Worm (Caenorhabditis elegans) whole organism, young adult: ENCODE results near the gene nhr-166.

ENCODE experiments used
- C06A6.2 ChIP-seq: fragments of 200-800 bp; sonication (Bioruptor generic); conservative IDR thresholded peaks from 2 replicates; pipeline ENCODE4 v1.3.6; 2022; ENCODE audit warnings: missing genetic modification characterization, missing compliant biosample characterization
- C17E4.6 ChIP-seq: fragments of 200-800 bp; sonication (Bioruptor generic); IDR thresholded peaks from 2 replicates; pipeline ENCODE4 v1.3.6; 2022; ENCODE audit warnings: missing genetic modification reagents, missing genetic modification characterization, missing compliant biosample characterization
- F33H1.4 ChIP-seq: fragments of 200-800 bp; sonication (Bioruptor generic); IDR thresholded peaks from 2 replicates; pipeline ENCODE4 v1.3.6; 2022; ENCODE audit warnings: missing genetic modification reagents, missing genetic modification characterization, missing compliant biosample characterization
- F49E8.2 ChIP-seq: sonication (generic microtip); optimal IDR thresholded peaks from 3 replicates; lab custom pipeline; 2017; ENCODE audit warnings: missing genetic modification characterization, mild to moderate bottlenecking, missing compliant biosample characterization, antibody characterized with exemption, moderate library complexity; ENCODE audit not compliant: insufficient read depth
- F52B5.7 ChIP-seq: sonication (generic microtip); optimal IDR thresholded peaks from 2 replicates; lab custom pipeline; 2016; ENCODE audit warnings: mild to moderate bottlenecking, missing genetic modification characterization, missing compliant biosample characterization
- F57C9.4 ChIP-seq: sonication (generic microtip); optimal IDR thresholded peaks from 2 replicates; lab custom pipeline; 2017; ENCODE audit warnings: mild to moderate bottlenecking, missing genetic modification characterization, missing compliant biosample characterization
- K11D2.4 ChIP-seq: fragments of 200-800 bp; sonication (Bioruptor generic); IDR thresholded peaks from 2 replicates; pipeline ENCODE4 v1.3.6; 2022; ENCODE audit warnings: missing genetic modification reagents, missing genetic modification characterization, missing compliant biosample characterization
- Y53F4B.3 ChIP-seq: fragments of 200-800 bp; sonication (Bioruptor generic); IDR thresholded peaks from 2 replicates; pipeline ENCODE4 v1.3.6; 2022; ENCODE audit warnings: missing genetic modification reagents, missing genetic modification characterization, missing compliant biosample characterization
- Y56A3A.18 ChIP-seq: fragments of 200-800 bp; sonication (Bioruptor generic); IDR thresholded peaks from 2 replicates; pipeline ENCODE4 v1.3.6; 2022; ENCODE audit warnings: missing genetic modification reagents, missing genetic modification characterization, missing compliant biosample characterization
- athp-1 ChIP-seq: sonication (generic microtip); optimal IDR thresholded peaks from 2 replicates; lab custom pipeline; 2017; ENCODE audit warnings: mild to moderate bottlenecking, missing genetic modification characterization, missing compliant biosample characterization
- attf-6 ChIP-seq: fragments of 200-800 bp; sonication (Bioruptor generic); IDR thresholded peaks from 2 replicates; pipeline ENCODE4 v1.3.6; 2022; ENCODE audit warnings: missing genetic modification reagents, missing genetic modification characterization, missing compliant biosample characterization
- bed-2 ChIP-seq: fragments of 200-800 bp; sonication (Bioruptor generic); IDR thresholded peaks from 2 replicates; pipeline ENCODE4 v1.3.6; 2022; ENCODE audit warnings: missing genetic modification reagents, missing genetic modification characterization, missing compliant biosample characterization
- cebp-1 ChIP-seq, 2 experiments: fragments of 200-800 bp in 1 of 2; sonication (Bioruptor generic) in 1 of 2; sonication (generic microtip) in 1 of 2; IDR thresholded peaks in 1 of 2; optimal IDR thresholded peaks in 1 of 2; 2 replicates each; pipeline versions ENCODE4 v1.3.6 to Lab custom; 2017 to 2022; ENCODE audit warnings: missing compliant biosample characterization in 2 of 2, missing genetic modification characterization in 2 of 2, mild to moderate bottlenecking in 1 of 2, missing genetic modification reagents in 1 of 2, moderate library complexity in 1 of 2
- cebp-2 ChIP-seq: fragments of 200-800 bp; sonication (Bioruptor generic); IDR thresholded peaks from 2 replicates; pipeline ENCODE4 v1.3.6; 2022; ENCODE audit warnings: missing genetic modification characterization, missing compliant biosample characterization
- die-1 ChIP-seq: sonication (generic microtip); optimal IDR thresholded peaks from 2 replicates; lab custom pipeline; 2016; ENCODE audit warnings: missing genotype, mild to moderate bottlenecking, missing genetic modification characterization, missing compliant biosample characterization
- egl-18 ChIP-seq: fragments of 200-800 bp; sonication (Bioruptor generic); IDR thresholded peaks from 2 replicates; pipeline ENCODE4 v1.3.6; 2022; ENCODE audit warnings: missing genetic modification reagents, missing genetic modification characterization, missing compliant biosample characterization
- egl-44 ChIP-seq: fragments of 200-800 bp; sonication (Bioruptor generic); IDR thresholded peaks from 2 replicates; pipeline ENCODE4 v1.3.6; 2022; ENCODE audit warnings: missing genetic modification reagents, missing genetic modification characterization, missing compliant biosample characterization
- him-1 ChIP-seq: sonication (generic microtip); optimal IDR thresholded peaks from 2 replicates; lab custom pipeline; 2016; ENCODE audit warnings: missing genotype, missing genetic modification reagents, missing genetic modification characterization, missing compliant biosample characterization
- lin-54 ChIP-seq: fragments of 200-800 bp; sonication (Bioruptor generic); optimal IDR thresholded peaks from 2 replicates; lab custom pipeline; 2018; ENCODE audit warnings: mild to moderate bottlenecking, missing genetic modification characterization, missing compliant biosample characterization
- lsl-1 ChIP-seq: fragments of 200-800 bp; sonication (Bioruptor generic); optimal IDR thresholded peaks from 2 replicates; lab custom pipeline; 2018; ENCODE audit warnings: mild to moderate bottlenecking, missing genetic modification characterization, moderate library complexity, missing compliant biosample characterization
- madf-10 ChIP-seq: sonication (generic microtip); optimal IDR thresholded peaks from 2 replicates; lab custom pipeline; 2016; ENCODE audit warnings: mild to moderate bottlenecking, missing genetic modification characterization, missing compliant biosample characterization
- mes-4 ChIP-seq: sonication (generic microtip); optimal IDR thresholded peaks from 2 replicates; lab custom pipeline; 2016; ENCODE audit warnings: missing genotype, missing genetic modification characterization, missing compliant biosample characterization
- nfya-1 ChIP-seq: sonication (generic microtip); optimal IDR thresholded peaks from 2 replicates; lab custom pipeline; 2017; ENCODE audit warnings: antibody characterized with exemption, missing compliant biosample characterization, missing genetic modification characterization, borderline replicate concordance; ENCODE audit not compliant: insufficient read depth
- nfya-2 ChIP-seq: fragments of 200-800 bp; sonication (Bioruptor generic); IDR thresholded peaks from 2 replicates; pipeline ENCODE4 v1.3.6; 2022; ENCODE audit warnings: missing genetic modification reagents, missing genetic modification characterization, missing compliant biosample characterization
- nhr-27 ChIP-seq: fragments of 200-800 bp; sonication (Bioruptor generic); optimal IDR thresholded peaks from 2 replicates; lab custom pipeline; 2018; ENCODE audit warnings: mild to moderate bottlenecking, missing genetic modification characterization, moderate library complexity, missing compliant biosample characterization
- nhr-90 ChIP-seq: sonication (generic microtip); optimal IDR thresholded peaks from 2 replicates; lab custom pipeline; 2016; ENCODE audit warnings: missing genotype, mild to moderate bottlenecking, missing genetic modification characterization, missing compliant biosample characterization
- snpc-4 ChIP-seq, 5 experiments: fragments of 150-350 bp in 1 of 5; sonication (generic microtip) in 4 of 5; optimal IDR thresholded peaks; 2 replicates each; lab custom pipeline; 2014 to 2018; ENCODE audit warnings: missing genetic modification characterization in 5 of 5, missing biosample characterization in 3 of 5, antibody characterized with exemption in 2 of 5, mild to moderate bottlenecking in 2 of 5, missing compliant biosample characterization in 2 of 5, missing genotype in 2 of 5, moderate library complexity in 2 of 5, missing genetic modification reagents in 1 of 5
- tlf-1 ChIP-seq: fragments of 200-800 bp; sonication (Bioruptor generic); optimal IDR thresholded peaks from 2 replicates; lab custom pipeline; 2018; ENCODE audit warnings: mild to moderate bottlenecking, missing genetic modification characterization, missing compliant biosample characterization
- ztf-26 ChIP-seq: sonication (generic microtip); optimal IDR thresholded peaks from 2 replicates; lab custom pipeline; 2017; ENCODE audit warnings: missing genetic modification characterization, missing compliant biosample characterization
- ztf-28 ChIP-seq: fragments of 200-800 bp; sonication (Bioruptor generic); IDR thresholded peaks from 2 replicates; pipeline ENCODE4 v1.3.6; 2022; ENCODE audit warnings: missing genetic modification reagents, missing genetic modification characterization, missing compliant biosample characterization

The nhr-166 gene

DNA sequence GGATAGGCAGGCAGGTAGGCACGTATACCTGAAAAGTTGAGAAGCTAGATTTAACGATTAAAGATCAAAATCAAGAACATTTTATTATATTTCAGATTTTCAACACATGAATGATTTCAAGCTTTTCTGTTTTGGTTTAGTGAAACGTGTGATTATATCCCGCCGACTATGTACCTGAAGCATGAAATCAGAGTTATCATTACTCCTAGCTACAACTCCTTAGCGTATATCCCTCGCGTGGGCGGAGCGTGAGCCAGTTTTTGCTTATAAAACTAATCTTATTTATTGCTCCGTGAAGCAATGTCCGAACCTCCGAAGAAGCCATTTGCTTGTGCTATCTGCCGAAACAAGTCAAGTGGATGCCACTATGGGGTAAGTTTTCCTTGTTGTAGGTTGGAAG is at the start of gene nhr-166:
nhr-166 (plus strand) TSS at position 301 of the 400 bp plus-strand sequence.
- TF ChIP-seq ztf-26 (no peak), attf-6 (GFP tag; lab: Robert Waterston, UW) (no peak), snpc-4 (GFP tag; optimal IDR thresholded peaks at IDR 0.05; lab: Kevin White, UChicago) (no peak), snpc-4 (tag; optimal IDR thresholded peaks at IDR 0.05; lab: Kevin White, UChicago) (no peak)

DNA sequence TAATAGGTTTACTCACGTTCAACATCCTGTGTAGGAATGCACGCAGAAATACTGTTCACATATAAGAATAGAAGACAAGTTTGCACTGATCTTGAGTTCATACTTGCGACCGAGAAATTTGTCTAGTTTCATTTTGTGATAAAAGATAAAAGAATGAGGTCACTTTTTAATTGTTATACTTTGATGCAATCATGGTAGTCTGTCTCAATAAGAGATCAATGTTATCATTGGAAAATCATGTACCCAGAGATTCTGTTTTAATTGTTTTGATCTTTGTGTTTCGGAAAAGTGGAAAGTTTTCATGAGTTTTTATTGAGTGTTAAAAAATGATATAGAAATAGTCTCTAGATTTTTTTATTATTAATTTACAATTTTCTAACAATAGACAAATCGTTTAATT is 47.7 kb upstream of the nhr-166 start, which contains the start of gene F54D10.9:
F54D10.9 (minus strand) TSS at position 101 of the 400 bp plus-strand sequence.
- no peak for TF ChIP-seq F49E8.2 (tag; lab: Kevin White, UChicago)

ce11 chrII:3835915-3836314 is 44.1 kb upstream of the nhr-166 start, which contains the start of gene oac-4:
TSS of gene oac-4 (minus strand) at chrII:3836015.
- TF ChIP-seq lin-54 (GFP tag; lab: Kevin White, UChicago) (no peak), tlf-1 (GFP tag; lab: Kevin White, UChicago) (no peak), athp-1 (tag; lab: Kevin White, UChicago) (no peak), ztf-28 (GFP tag; lab: Robert Waterston, UW) (no peak), F33H1.4 (GFP tag; lab: Robert Waterston, UW) (no peak), nfya-2 (GFP tag; lab: Robert Waterston, UW) (no peak), cebp-2 (GFP tag; lab: Robert Waterston, UW) (no peak), K11D2.4 (GFP tag; lab: Robert Waterston, UW) (no peak), snpc-4 (GFP tag; optimal IDR thresholded peaks at IDR 0.05; lab: Kevin White, UChicago) (no peak), snpc-4 (tag; optimal IDR thresholded peaks at IDR 0.05; lab: Kevin White, UChicago) (no peak), lsl-1 (GFP tag; lab: Kevin White, UChicago) (no peak), C06A6.2 (GFP tag; lab: Robert Waterston, UW) (no peak), him-1 (tag; lab: Kevin White, UChicago) (no peak)

- TF ChIP-seq madf-10 (tag; lab: Kevin White, UChicago) (no peak), nhr-27 (tag; lab: Kevin White, UChicago) (no peak), egl-44 (GFP tag; lab: Robert Waterston, UW) (no peak), die-1 (tag; lab: Kevin White, UChicago) (no peak), F57C9.4 (tag; lab: Kevin White, UChicago) (no peak), C17E4.6 (GFP tag; lab: Robert Waterston, UW) (no peak), Y56A3A.18 (GFP tag; lab: Robert Waterston, UW) (no peak), egl-18 (GFP tag; lab: Robert Waterston, UW) (no peak), cebp-2 (GFP tag; lab: Robert Waterston, UW) (no peak), lsl-1 (GFP tag; lab: Kevin White, UChicago) (no peak), mes-4 (tag; lab: Kevin White, UChicago) (no peak), lin-54 (GFP tag; lab: Kevin White, UChicago) (no peak), nfya-1 (tag; lab: Kevin White, UChicago) (no peak), nhr-90 (tag; lab: Kevin White, UChicago) (no peak), bed-2 (GFP tag; lab: Robert Waterston, UW) (no peak), Y53F4B.3 (GFP tag; lab: Robert Waterston, UW) (no peak), cebp-1 (GFP tag; IDR thresholded peaks at IDR 0.05; lab: Robert Waterston, UW) (no peak), cebp-1 (tag; optimal IDR thresholded peaks at IDR 0.05; lab: Kevin White, UChicago) (no peak), F52B5.7 (tag; lab: Kevin White, UChicago) (no peak)
- TF ChIP-seq, all 124 proteins: peak for 0
These were observed 40.5 kb upstream of the nhr-166 start, which contains the start of gene C17A2.4 for ce11 chrII:3839562-3839961. TSS of gene C17A2.4 (plus strand) at chrII:3839862.
